Fruit fly (Drosophila melanogaster): ENCODE results near the gene CG17321.

DNA sequence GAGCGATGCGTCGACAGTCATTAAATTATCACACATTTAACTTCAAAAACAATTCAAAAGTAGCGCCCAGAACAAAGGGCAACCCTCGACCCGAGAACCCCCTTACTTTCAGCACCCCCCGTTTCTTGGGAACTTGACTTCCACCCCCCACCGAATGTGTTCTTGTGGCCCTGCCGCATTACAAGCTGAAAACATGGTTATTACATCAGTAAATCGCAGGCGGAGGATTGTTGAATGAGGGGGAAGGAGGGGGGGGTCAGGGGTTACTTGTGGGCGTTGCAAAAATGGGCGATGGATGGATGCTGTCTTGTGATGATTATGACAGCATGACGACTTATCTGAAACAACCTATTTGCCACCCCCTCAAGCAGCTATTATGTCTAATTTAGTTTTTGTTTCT, 29.8 kb upstream of the CG17321 start:
- no peak for TF ChIP-seq salr (GFP tag; optimal IDR thresholded peaks at IDR 0.05)
- no peak for TF ChIP-seq CG8632 (GFP tag; optimal IDR thresholded peaks at IDR 0.05)
- TF ChIP-seq fd59A (GFP tag; optimal IDR thresholded peaks at IDR 0.05) = no peak
- TF ChIP-seq Lpt (GFP tag; optimal IDR thresholded peaks at IDR 0.05) = no peak
- no peak for TF ChIP-seq topi (GFP tag; optimal IDR thresholded peaks at IDR 0.05)
- no peak for TF ChIP-seq svp (GFP tag)
- TF ChIP-seq Ets21C (GFP tag; optimal IDR thresholded peaks at IDR 0.05) = no peak
- TF ChIP-seq CG31627 (GFP tag; optimal IDR thresholded peaks at IDR 0.05) = no peak
- TF ChIP-seq Hr39 (GFP tag; optimal IDR thresholded peaks at IDR 0.05) = no peak
- TF ChIP-seq eg (GFP tag; IDR thresholded peaks at IDR 0.05) = no peak
- no peak for TF ChIP-seq CG6276 (GFP tag; optimal IDR thresholded peaks at IDR 0.05)

All from whole organism, prepupa.